Worm (Caenorhabditis elegans) whole organism, late embryonic: ENCODE data around the gene snr-4.

Experiments
- C08G9.2 ChIP-seq: sonication (generic microtip); optimal IDR thresholded peaks from 2 replicates; lab custom pipeline; 2016; ENCODE audit warnings: mild to moderate bottlenecking, missing genetic modification characterization, moderate library complexity, missing compliant biosample characterization
- C38D4.7 ChIP-seq: fragments of 200-800 bp; sonication (Bioruptor generic); optimal IDR thresholded peaks from 2 replicates; lab custom pipeline; 2018; ENCODE audit warnings: mild to moderate bottlenecking, missing genetic modification characterization, moderate library complexity, missing compliant biosample characterization
- F13H6.1 ChIP-seq: sonication (generic microtip); optimal IDR thresholded peaks from 2 replicates; lab custom pipeline; 2016; ENCODE audit warnings: missing genetic modification characterization, missing compliant biosample characterization
- T23F11.4 ChIP-seq: fragments of 200-800 bp; sonication (Bioruptor generic); optimal IDR thresholded peaks from 2 replicates; lab custom pipeline; 2018; ENCODE audit warnings: mild to moderate bottlenecking, missing genetic modification characterization, missing compliant biosample characterization
- Y22D7AL.16 ChIP-seq: sonication (generic microtip); optimal IDR thresholded peaks from 2 replicates; lab custom pipeline; 2016; ENCODE audit warnings: missing genetic modification characterization, missing compliant biosample characterization
- ama-1 ChIP-seq: fragments of 150-350 bp; optimal IDR thresholded peaks from 2 replicates; lab custom pipeline; 2014
- ceh-19 ChIP-seq: fragments of 200-800 bp; sonication (Bioruptor generic); optimal IDR thresholded peaks from 2 replicates; lab custom pipeline; 2018; ENCODE audit warnings: mild to moderate bottlenecking, missing genetic modification characterization, missing compliant biosample characterization
- ceh-22 ChIP-seq: sonication (generic microtip); optimal IDR thresholded peaks from 2 replicates; lab custom pipeline; 2017; ENCODE audit warnings: missing biosample characterization, missing genetic modification characterization
- ceh-24 ChIP-seq: sonication (generic microtip); optimal IDR thresholded peaks from 2 replicates; lab custom pipeline; 2016; ENCODE audit warnings: mild to moderate bottlenecking, missing genetic modification characterization, missing compliant biosample characterization
- ceh-30 ChIP-seq: fragments of 150-350 bp; optimal IDR thresholded peaks from 2 replicates; lab custom pipeline; 2014; ENCODE audit warnings: missing biosample characterization, missing genetic modification characterization
- ceh-45 ChIP-seq: fragments of 200-800 bp; sonication (Bioruptor generic); IDR thresholded peaks from 2 replicates; pipeline ENCODE4 v1.3.6; 2022; ENCODE audit warnings: missing genetic modification reagents, missing genetic modification characterization, missing compliant biosample characterization
- ceh-48 ChIP-seq: sonication (generic microtip); optimal IDR thresholded peaks from 2 replicates; lab custom pipeline; 2016; ENCODE audit warnings: missing genetic modification characterization, inconsistent platforms, missing compliant biosample characterization
- ceh-9 ChIP-seq: sonication (generic microtip); optimal IDR thresholded peaks from 2 replicates; lab custom pipeline; 2016; ENCODE audit warnings: mild to moderate bottlenecking, missing genetic modification characterization, inconsistent platforms, missing compliant biosample characterization
- che-1 ChIP-seq: sonication (generic microtip); optimal IDR thresholded peaks from 2 replicates; lab custom pipeline; 2016; ENCODE audit warnings: mild to moderate bottlenecking, missing genetic modification characterization, missing compliant biosample characterization
- eyg-1 ChIP-seq: sonication (generic microtip); optimal IDR thresholded peaks from 2 replicates; lab custom pipeline; 2016; ENCODE audit warnings: missing genotype, missing genetic modification characterization, missing compliant biosample characterization
- fkh-10 ChIP-seq: fragments of 150-350 bp; optimal IDR thresholded peaks from 2 replicates; lab custom pipeline; 2014; ENCODE audit warnings: missing biosample characterization, missing genetic modification reagents, missing genetic modification characterization
- gmeb-2 ChIP-seq: sonication (generic microtip); optimal IDR thresholded peaks from 2 replicates; lab custom pipeline; 2016; ENCODE audit warnings: missing genetic modification characterization, inconsistent platforms, missing compliant biosample characterization
- hlh-30 ChIP-seq: sonication (generic microtip); optimal IDR thresholded peaks from 2 replicates; lab custom pipeline; 2017; ENCODE audit warnings: antibody characterized with exemption, missing genetic modification characterization, missing compliant biosample characterization; ENCODE audit not compliant: insufficient read depth
- hlh-8 ChIP-seq: sonication (generic microtip); optimal IDR thresholded peaks from 2 replicates; lab custom pipeline; 2016; ENCODE audit warnings: missing genotype, missing genetic modification characterization, missing compliant biosample characterization
- lim-6 ChIP-seq: sonication (generic microtip); optimal IDR thresholded peaks from 2 replicates; lab custom pipeline; 2016; ENCODE audit warnings: missing genetic modification characterization, missing compliant biosample characterization
- pax-1 ChIP-seq: fragments of 150-350 bp; optimal IDR thresholded peaks from 2 replicates; lab custom pipeline; 2014; ENCODE audit warnings: missing biosample characterization, missing genetic modification characterization
- pha-2 ChIP-seq: sonication (generic microtip); optimal IDR thresholded peaks from 2 replicates; lab custom pipeline; 2017; ENCODE audit warnings: mild to moderate bottlenecking, missing genetic modification characterization, missing compliant biosample characterization
- pros-1 ChIP-seq: fragments of 150-350 bp; optimal IDR thresholded peaks from 2 replicates; lab custom pipeline; 2014; ENCODE audit warnings: missing biosample characterization, missing genetic modification reagents, missing genetic modification characterization
- ref-2 ChIP-seq: sonication (generic microtip); optimal IDR thresholded peaks from 2 replicates; lab custom pipeline; 2016; ENCODE audit warnings: missing genetic modification characterization, missing compliant biosample characterization
- rnt-1 ChIP-seq: sonication (generic microtip); optimal IDR thresholded peaks from 2 replicates; lab custom pipeline; 2016; ENCODE audit warnings: missing genetic modification characterization, missing compliant biosample characterization
- tbx-2 ChIP-seq: sonication (generic microtip); optimal IDR thresholded peaks from 2 replicates; lab custom pipeline; 2016; ENCODE audit warnings: missing genetic modification characterization, missing compliant biosample characterization
- tbx-7 ChIP-seq: sonication (generic microtip); optimal IDR thresholded peaks from 2 replicates; lab custom pipeline; 2016; ENCODE audit warnings: missing genotype, missing genetic modification characterization, missing compliant biosample characterization
- ttx-3 ChIP-seq: sonication (generic microtip); optimal IDR thresholded peaks from 2 replicates; lab custom pipeline; 2016; ENCODE audit warnings: missing genetic modification reagents, missing genetic modification characterization, missing compliant biosample characterization
- unc-3 ChIP-seq, 2 experiments: fragments of 200-800 bp in 1 of 2; sonication (Bioruptor generic) in 1 of 2; sonication (generic microtip) in 1 of 2; conservative IDR thresholded peaks in 1 of 2; optimal IDR thresholded peaks in 1 of 2; 2 replicates each; pipeline versions ENCODE4 v1.3.6 to Lab custom; 2016 to 2022; ENCODE audit warnings: missing compliant biosample characterization in 2 of 2, missing genetic modification characterization in 2 of 2, missing genetic modification reagents in 1 of 2
- zip-5 ChIP-seq: sonication (generic microtip); optimal IDR thresholded peaks from 2 replicates; lab custom pipeline; 2016; ENCODE audit warnings: missing genetic modification characterization, missing compliant biosample characterization

snr-4 gene

ce11 chrV:11933196-11934028 is 46.1 kb downstream of the snr-4 start, which contains the start of the genes aman-2 and F58H1.3 (continued):
- no peak for TF ChIP-seq ceh-22
- peak; percentile 92 for TF ChIP-seq hlh-8
- TF ChIP-seq pha-2 (tag; lab: Kevin White, UChicago) = no peak
- no peak for TF ChIP-seq gmeb-2 (tag; lab: Kevin White, UChicago)
- TF ChIP-seq C38D4.7 (GFP tag; lab: Kevin White, UChicago) = peak; percentile 13
- peak; percentile 96 for TF ChIP-seq zip-5
- peak; percentile 82 for TF ChIP-seq tbx-7
- TF ChIP-seq fkh-10 (GFP tag; lab: Kevin White, UChicago) = no peak
- TF ChIP-seq tbx-2 (tag; lab: Kevin White, UChicago) = peak; percentile 89
- TF ChIP-seq ceh-24 (tag; lab: Kevin White, UChicago) = no peak
- no peak for TF ChIP-seq ceh-9 (tag; lab: Kevin White, UChicago)
- TF ChIP-seq ceh-48 = peak; percentile 35
- no peak for TF ChIP-seq eyg-1
- peak; percentile 57 for TF ChIP-seq ttx-3 (tag; lab: Kevin White, UChicago)
- TF ChIP-seq che-1 = no peak
- no peak for TF ChIP-seq ceh-19
- peak; percentile 48 for TF ChIP-seq rnt-1
- no peak for TF ChIP-seq ceh-45
- TF ChIP-seq, all 69 proteins: peak for 27

- TF ChIP-seq pax-1 (tag; lab: Kevin White, UChicago) (no peak), lim-6 (tag; lab: Kevin White, UChicago) (no peak), gmeb-2 (tag; lab: Kevin White, UChicago) (no peak), eyg-1 (no peak), ceh-48 (no peak), hlh-30 (tag; lab: Kevin White, UChicago) (no peak), pros-1 (tag; lab: Kevin White, UChicago) (no peak), ref-2 (tag; lab: Kevin White, UChicago) (no peak), ceh-30 (tag; lab: Kevin White, UChicago) (no peak), ama-1 (lab: Kevin White, UChicago) (no peak), C38D4.7 (GFP tag; lab: Kevin White, UChicago) (no peak), C08G9.2 (tag; lab: Kevin White, UChicago) (no peak), Y22D7AL.16 (tag; lab: Kevin White, UChicago) (no peak), T23F11.4 (GFP tag; lab: Kevin White, UChicago) (no peak), unc-3 (GFP tag; conservative IDR thresholded peaks at IDR 0.05; lab: Robert Waterston, UW) (no peak), unc-3 (tag; optimal IDR thresholded peaks at IDR 0.05; lab: Kevin White, UChicago) (no peak), F13H6.1 (tag; lab: Kevin White, UChicago) (no peak)
These were observed 50.4 kb downstream of the snr-4 start, which contains the start of gene F58H1.2 for ce11 chrV:11929046-11929590. F58H1.2 (plus strand) TSS chrV:11929096.
